Worm (Caenorhabditis elegans): ENCODE data around the gene str-165.

str-165 gene

ce11 chrV:13822752-13823151, 8.2 kb upstream of the str-165 start, which contains the start of gene hpo-31:
Gene hpo-31 (plus strand): TSS chrV:13823052.
- no peak for TF ChIP-seq ztf-11 (tag; optimal IDR thresholded peaks at IDR 0.05)
- TF ChIP-seq mml-1 (tag; optimal IDR thresholded peaks at IDR 0.05) = no peak
- no peak for TF ChIP-seq unc-39 (tag; optimal IDR thresholded peaks at IDR 0.05)
- TF ChIP-seq eor-1 (tag; optimal IDR thresholded peaks at IDR 0.05) = no peak

- no peak for TF ChIP-seq R02D3.7 (tag; optimal IDR thresholded peaks at IDR 0.05)
- TF ChIP-seq egl-27 (tag; optimal IDR thresholded peaks at IDR 0.05) = no peak
- TF ChIP-seq nhr-43 (tag; optimal IDR thresholded peaks at IDR 0.05; ENCODE audit: poor library complexity, severe bottlenecking) = no peak
- TF ChIP-seq elt-3 (tag; optimal IDR thresholded peaks at IDR 0.05) = no peak
- TF ChIP-seq nhr-28 (tag; optimal IDR thresholded peaks at IDR 0.05) = no peak
- TF ChIP-seq ztf-4 (tag; optimal IDR thresholded peaks at IDR 0.05) = no peak
- TF ChIP-seq nfya-1 (tag; optimal IDR thresholded peaks at IDR 0.05; ENCODE audit: insufficient read depth) = no peak
- TF ChIP-seq ceh-9 (tag; optimal IDR thresholded peaks at IDR 0.05) = no peak
- no peak for TF ChIP-seq fkh-2 (tag; optimal IDR thresholded peaks at IDR 0.05)
Observed at ce11 chrV:13827920-13828319, 3.0 kb upstream of the str-165 start, which contains the start of gene nrf-5. Gene nrf-5 (plus strand): TSS chrV:13828267.

- TF ChIP-seq fos-1 (tag; optimal IDR thresholded peaks at IDR 0.05) (no peak), daf-12 (tag; optimal IDR thresholded peaks at IDR 0.05) (no peak), ceh-28 (tag; optimal IDR thresholded peaks at IDR 0.05) (no peak), elt-2 (tag; optimal IDR thresholded peaks at IDR 0.05) (no peak), elt-1 (tag; optimal IDR thresholded peaks at IDR 0.05) (no peak), lin-15B (tag; optimal IDR thresholded peaks at IDR 0.05) (no peak), lsy-12 (tag; optimal IDR thresholded peaks at IDR 0.05) (no peak), nhr-23 (tag; optimal IDR thresholded peaks at IDR 0.05) (no peak), nhr-76 (tag; optimal IDR thresholded peaks at IDR 0.05) (no peak), pha-4 (tag; optimal IDR thresholded peaks at IDR 0.05) (no peak), nhr-12 (tag; optimal IDR thresholded peaks at IDR 0.05) (no peak), nfya-1 (tag; optimal IDR thresholded peaks at IDR 0.05; ENCODE audit: insufficient read depth) (no peak), ceh-16 (tag; optimal IDR thresholded peaks at IDR 0.05) (no peak), ama-1 (optimal IDR thresholded peaks at IDR 0.05) (no peak), nhr-67 (tag; optimal IDR thresholded peaks at IDR 0.05) (no peak), ztf-11 (tag; optimal IDR thresholded peaks at IDR 0.05) (no peak), egl-5 (tag; optimal IDR thresholded peaks at IDR 0.05) (no peak), zag-1 (tag; optimal IDR thresholded peaks at IDR 0.05) (no peak)
Observed at ce11 chrV:13833951-13834350, 3.0 kb downstream of the str-165 start, which contains the start of gene srx-129. Gene srx-129 (plus strand): TSS chrV:13834251.

ce11 chrV:13837173-13837572, 6.3 kb downstream of the str-165 start, which contains the start of gene srx-128:
Gene srx-128 (plus strand): TSS chrV:13837473.
- TF ChIP-seq mdl-1 (tag; optimal IDR thresholded peaks at IDR 0.05) = no peak
- no peak for TF ChIP-seq nhr-77 (tag; optimal IDR thresholded peaks at IDR 0.05)

ce11 chrV:13839433-13839832, 8.5 kb downstream of the str-165 start, which contains the start of gene F55B12.10:
Gene F55B12.10 (plus strand): TSS chrV:13839733.
- TF ChIP-seq lin-39 (tag; optimal IDR thresholded peaks at IDR 0.05) = no peak
- TF ChIP-seq nhr-76 (tag; optimal IDR thresholded peaks at IDR 0.05) = no peak
- no peak for TF ChIP-seq fos-1 (tag; optimal IDR thresholded peaks at IDR 0.05)
- no peak for TF ChIP-seq snpc-4 (tag; optimal IDR thresholded peaks at IDR 0.05)
- no peak for TF ChIP-seq nhr-25 (tag; optimal IDR thresholded peaks at IDR 0.05)
- no peak for TF ChIP-seq ceh-16 (tag; optimal IDR thresholded peaks at IDR 0.05)
- TF ChIP-seq eor-1 (tag; optimal IDR thresholded peaks at IDR 0.05) = no peak
- TF ChIP-seq egl-5 (tag; optimal IDR thresholded peaks at IDR 0.05) = no peak
- TF ChIP-seq pqm-1 (tag; optimal IDR thresholded peaks at IDR 0.05) = no peak
- TF ChIP-seq nhr-67 (tag; optimal IDR thresholded peaks at IDR 0.05) = no peak
- no peak for TF ChIP-seq elt-1 (tag; optimal IDR thresholded peaks at IDR 0.05)
- no peak for TF ChIP-seq tbx-2 (tag; optimal IDR thresholded peaks at IDR 0.05)
- no peak for TF ChIP-seq mdl-1 (tag; optimal IDR thresholded peaks at IDR 0.05)
- TF ChIP-seq nhr-28 (tag; optimal IDR thresholded peaks at IDR 0.05) = no peak
- TF ChIP-seq R02D3.7 (tag; optimal IDR thresholded peaks at IDR 0.05) = no peak
- TF ChIP-seq nhr-77 (tag; optimal IDR thresholded peaks at IDR 0.05) = no peak
- TF ChIP-seq aly-2 (tag; optimal IDR thresholded peaks at IDR 0.05) = no peak
